Fruit fly (Drosophila melanogaster) whole organism, embryonic: ENCODE results near the gene Crg-1.
A peak's percentile ranks its signal among the peaks of the same experiment; 100 is the strongest.

Experiments used
- Adf1 ChIP-seq: fragments of 200-800 bp; sonication (Bioruptor generic); IDR thresholded peaks from 2 replicates; pipeline ENCODE4 v1.3.6; 2022; ENCODE audit warnings: missing biosample characterization, missing genetic modification characterization
- CG1233 ChIP-seq: fragments of 200-800 bp; sonication (Bioruptor generic); optimal IDR thresholded peaks from 4 replicates; lab custom pipeline; 2018; ENCODE audit warnings: missing biosample characterization, mild to moderate bottlenecking, missing genetic modification characterization
- CG12769 ChIP-seq: fragments of 200-800 bp; sonication (Bioruptor generic); optimal IDR thresholded peaks from 2 replicates; lab custom pipeline; 2019; ENCODE audit warnings: missing biosample characterization, mild to moderate bottlenecking, missing genetic modification characterization, moderate library complexity
- CG13287 ChIP-seq: fragments of 200-800 bp; sonication (Bioruptor generic); IDR thresholded peaks from 2 replicates; pipeline ENCODE4 v1.3.6; 2022; ENCODE audit warnings: missing biosample characterization, missing genetic modification characterization; ENCODE audit not compliant: partially characterized antibody
- CG13296 ChIP-seq: fragments of 200-800 bp; sonication (Bioruptor generic); optimal IDR thresholded peaks from 3 replicates; lab custom pipeline; 2018; ENCODE audit warnings: missing biosample characterization, mild to moderate bottlenecking, missing genetic modification characterization
- CG15696 ChIP-seq: fragments of 200-800 bp; sonication (Bioruptor generic); optimal IDR thresholded peaks from 2 replicates; lab custom pipeline; 2019; ENCODE audit warnings: missing biosample characterization, mild to moderate bottlenecking, missing genetic modification characterization, moderate library complexity
- CG18764 ChIP-seq: fragments of 200-800 bp; sonication (Bioruptor generic); optimal IDR thresholded peaks from 3 replicates; lab custom pipeline; 2016; ENCODE audit warnings: missing biosample characterization, missing genetic modification characterization
- CG2199 ChIP-seq: fragments of 200-800 bp; sonication (Bioruptor generic); IDR thresholded peaks from 3 replicates; pipeline ENCODE4 v1.3.6; 2022; ENCODE audit warnings: missing biosample characterization, missing genetic modification characterization
- CG2678 ChIP-seq: fragments of 200-800 bp; sonication (Bioruptor generic); optimal IDR thresholded peaks from 3 replicates; lab custom pipeline; 2019; ENCODE audit warnings: missing biosample characterization, mild to moderate bottlenecking, missing genetic modification characterization, moderate library complexity
- CG2712 ChIP-seq: fragments of 200-800 bp; optimal IDR thresholded peaks from 3 replicates; lab custom pipeline; 2019; ENCODE audit warnings: missing biosample characterization, mild to moderate bottlenecking, missing genetic modification characterization, moderate library complexity
- CG3407 ChIP-seq: fragments of 200-800 bp; sonication (Bioruptor generic); optimal IDR thresholded peaks from 2 replicates; lab custom pipeline; 2018; ENCODE audit warnings: missing biosample characterization, mild to moderate bottlenecking, missing genetic modification characterization
- CG6175 ChIP-seq: fragments of 200-800 bp; sonication (Bioruptor generic); IDR thresholded peaks from 3 replicates; pipeline ENCODE4 v1.3.6; 2022; ENCODE audit warnings: missing biosample characterization, missing genetic modification characterization
- CG7357 ChIP-seq: fragments of 200-800 bp; sonication (Bioruptor generic); IDR thresholded peaks from 3 replicates; pipeline ENCODE4 v1.3.6; 2022; ENCODE audit warnings: missing biosample characterization, missing genetic modification characterization
- CG7556 ChIP-seq: fragments of 200-800 bp; sonication (Bioruptor generic); optimal IDR thresholded peaks from 2 replicates; lab custom pipeline; 2017; ENCODE audit warnings: missing biosample characterization, mild to moderate bottlenecking, missing genetic modification characterization
- CG8290 ChIP-seq, 3 experiments: fragments of 200-800 bp; sonication (Bioruptor generic); optimal IDR thresholded peaks; 2 replicates each; lab custom pipeline; 2016 to 2019; ENCODE audit warnings: missing biosample characterization in 3 of 3, missing genetic modification characterization in 3 of 3, mild to moderate bottlenecking in 2 of 3, moderate library complexity in 1 of 3
- CG8388 ChIP-seq: fragments of 200-800 bp; sonication (Bioruptor generic); optimal IDR thresholded peaks from 2 replicates; lab custom pipeline; 2019; ENCODE audit warnings: missing biosample characterization, mild to moderate bottlenecking, missing genetic modification characterization, moderate library complexity
- CG8924 ChIP-seq: fragments of 200-800 bp; optimal IDR thresholded peaks from 3 replicates; lab custom pipeline; 2019; ENCODE audit warnings: missing biosample characterization, mild to moderate bottlenecking, missing genetic modification characterization, moderate library complexity
- CkIIα-i1 ChIP-seq: fragments of 200-800 bp; sonication (Bioruptor generic); IDR thresholded peaks from 2 replicates; pipeline ENCODE4 v1.3.6; 2022; ENCODE audit warnings: missing biosample characterization, missing genetic modification characterization
- D19B ChIP-seq: fragments of 200-800 bp; sonication (Bioruptor generic); optimal IDR thresholded peaks from 2 replicates; lab custom pipeline; 2017; ENCODE audit warnings: missing biosample characterization, mild to moderate bottlenecking, missing genetic modification characterization
- ERR ChIP-seq: fragments of 200-800 bp; sonication (Bioruptor generic); optimal IDR thresholded peaks from 2 replicates; lab custom pipeline; 2016; ENCODE audit warnings: missing biosample characterization, missing genetic modification characterization
- Fer2 ChIP-seq: fragments of 200-800 bp; sonication (Bioruptor generic); optimal IDR thresholded peaks from 2 replicates; lab custom pipeline; 2018; ENCODE audit warnings: missing biosample characterization, mild to moderate bottlenecking, missing genetic modification characterization, moderate library complexity
- Gsc ChIP-seq: fragments of 200-800 bp; sonication (Bioruptor generic); IDR thresholded peaks from 2 replicates; pipeline ENCODE4 v1.3.6; 2022; ENCODE audit warnings: missing biosample characterization, missing genetic modification characterization
- HLH3B ChIP-seq: fragments of 200-800 bp; sonication (Bioruptor generic); IDR thresholded peaks from 2 replicates; pipeline ENCODE4 v1.3.6; 2022; ENCODE audit warnings: missing biosample characterization, missing genetic modification characterization
- Neu2 ChIP-seq: fragments of 200-800 bp; sonication (Bioruptor generic); optimal IDR thresholded peaks from 3 replicates; lab custom pipeline; 2016; ENCODE audit warnings: missing biosample characterization, missing genetic modification characterization, borderline replicate concordance
- Pdp1 ChIP-seq, 2 experiments: fragments of 200-800 bp; sonication (Bioruptor generic); optimal IDR thresholded peaks; 3 replicates each; lab custom pipeline; 2016; ENCODE audit warnings: missing biosample characterization in 2 of 2, missing genetic modification characterization in 2 of 2, mild to moderate bottlenecking in 1 of 2, moderate library complexity in 1 of 2
- Six4 ChIP-seq: fragments of 200-800 bp; sonication (Bioruptor generic); optimal IDR thresholded peaks from 2 replicates; lab custom pipeline; 2016; ENCODE audit warnings: missing biosample characterization, missing genetic modification characterization
- Trl ChIP-seq, 3 experiments: fragments of >200 bp in 2 of 3; fragments of 200-800 bp in 1 of 3; sonication (Bioruptor generic) in 1 of 3; optimal IDR thresholded peaks; 2 replicates in 1 of 3; 3 replicates in 2 of 3; lab custom pipeline; 2016 to 2017; ENCODE audit warnings: missing biosample characterization in 1 of 3, missing genetic modification characterization in 1 of 3
- az2 ChIP-seq: fragments of 200-800 bp; sonication (Bioruptor generic); optimal IDR thresholded peaks from 3 replicates; lab custom pipeline; 2016; ENCODE audit warnings: missing biosample characterization, missing genetic modification characterization
- ci ChIP-seq: fragments of 200-800 bp; sonication (Bioruptor generic); IDR thresholded peaks from 3 replicates; pipeline ENCODE4 v1.3.6; 2022; ENCODE audit warnings: missing biosample characterization, missing genetic modification characterization
- cwo ChIP-seq: fragments of 200-800 bp; sonication (Bioruptor generic); optimal IDR thresholded peaks from 3 replicates; lab custom pipeline; 2017; ENCODE audit warnings: missing biosample characterization, missing genetic modification characterization, mild to moderate bottlenecking, moderate library complexity, missing genetic modification reagents
- dm ChIP-seq: fragments of 200-800 bp; sonication (Bioruptor generic); optimal IDR thresholded peaks from 3 replicates; lab custom pipeline; 2016; ENCODE audit warnings: missing biosample characterization, missing genetic modification characterization
- fd64A ChIP-seq: fragments of 200-800 bp; sonication (Bioruptor generic); optimal IDR thresholded peaks from 3 replicates; lab custom pipeline; 2018; ENCODE audit warnings: missing biosample characterization, mild to moderate bottlenecking, missing genetic modification characterization
- grau ChIP-seq: fragments of 200-800 bp; optimal IDR thresholded peaks from 3 replicates; lab custom pipeline; 2019; ENCODE audit warnings: missing biosample characterization, mild to moderate bottlenecking, missing genetic modification characterization, moderate library complexity
- hbn ChIP-seq: fragments of 200-800 bp; sonication (Bioruptor generic); IDR thresholded peaks from 2 replicates; pipeline ENCODE4 v1.3.6; 2022; ENCODE audit warnings: missing biosample characterization, missing genetic modification characterization; ENCODE audit not compliant: partially characterized antibody
- her ChIP-seq: fragments of 200-800 bp; sonication (Bioruptor generic); optimal IDR thresholded peaks from 2 replicates; lab custom pipeline; 2016; ENCODE audit warnings: missing biosample characterization, missing genetic modification characterization
- lbe ChIP-seq: fragments of 200-800 bp; sonication (Bioruptor generic); optimal IDR thresholded peaks from 2 replicates; lab custom pipeline; 2016; ENCODE audit warnings: missing biosample characterization, mild to moderate bottlenecking, missing genetic modification characterization
- lilli ChIP-seq: fragments of 200-800 bp; sonication (Bioruptor generic); optimal IDR thresholded peaks from 3 replicates; lab custom pipeline; 2016; ENCODE audit warnings: missing biosample characterization, missing genetic modification characterization
- odd ChIP-seq: fragments of 200-800 bp; sonication (Bioruptor generic); optimal IDR thresholded peaks from 2 replicates; lab custom pipeline; 2017; ENCODE audit warnings: missing biosample characterization, mild to moderate bottlenecking, missing genetic modification characterization
- onecut ChIP-seq: fragments of 200-800 bp; sonication (Bioruptor generic); IDR thresholded peaks from 2 replicates; pipeline ENCODE4 v1.3.6; 2022; ENCODE audit warnings: missing biosample characterization, missing genetic modification characterization
- p53 ChIP-seq: fragments of 200-800 bp; sonication (Bioruptor generic); optimal IDR thresholded peaks from 2 replicates; lab custom pipeline; 2016; ENCODE audit warnings: missing biosample characterization, missing genetic modification characterization
- phol ChIP-seq: fragments of 200-800 bp; sonication (Bioruptor generic); optimal IDR thresholded peaks from 3 replicates; lab custom pipeline; 2018; ENCODE audit warnings: missing biosample characterization, mild to moderate bottlenecking, missing genetic modification characterization, moderate library complexity
- pita ChIP-seq: fragments of 200-800 bp; sonication (Bioruptor generic); optimal IDR thresholded peaks from 2 replicates; lab custom pipeline; 2017; ENCODE audit warnings: missing biosample characterization, mild to moderate bottlenecking, missing genetic modification characterization
- pzg ChIP-seq: fragments of 200-800 bp; sonication (Bioruptor generic); optimal IDR thresholded peaks from 3 replicates; lab custom pipeline; 2018; ENCODE audit warnings: missing biosample characterization, mild to moderate bottlenecking, missing genetic modification characterization, moderate library complexity
- shn ChIP-seq: fragments of 200-800 bp; sonication (Bioruptor generic); optimal IDR thresholded peaks from 3 replicates; lab custom pipeline; 2016; ENCODE audit warnings: missing biosample characterization, missing genetic modification characterization
- sna ChIP-seq: fragments of 200-800 bp; sonication (Bioruptor generic); IDR thresholded peaks from 2 replicates; pipeline ENCODE4 v1.3.6; 2022; ENCODE audit warnings: missing biosample characterization, missing genetic modification characterization; ENCODE audit not compliant: partially characterized antibody
- trem ChIP-seq: fragments of 200-800 bp; optimal IDR thresholded peaks from 3 replicates; lab custom pipeline; 2019; ENCODE audit warnings: missing biosample characterization, mild to moderate bottlenecking, missing genetic modification characterization, moderate library complexity
- twi ChIP-seq: fragments of 200-800 bp; optimal IDR thresholded peaks from 2 replicates; lab custom pipeline; 2019; ENCODE audit warnings: missing biosample characterization, mild to moderate bottlenecking, missing genetic modification characterization, moderate library complexity
- wek ChIP-seq: fragments of 200-800 bp; sonication (Bioruptor generic); optimal IDR thresholded peaks from 3 replicates; lab custom pipeline; 2018; ENCODE audit warnings: missing biosample characterization, mild to moderate bottlenecking, missing genetic modification characterization, moderate library complexity
- zf30C ChIP-seq: fragments of 200-800 bp; sonication (Bioruptor generic); optimal IDR thresholded peaks from 3 replicates; lab custom pipeline; 2018; ENCODE audit warnings: missing biosample characterization, mild to moderate bottlenecking, missing genetic modification characterization
- zfh1 ChIP-seq: fragments of 200-800 bp; sonication (Bioruptor generic); IDR thresholded peaks from 3 replicates; pipeline ENCODE4 v1.3.6; 2022; ENCODE audit warnings: missing biosample characterization, missing genetic modification characterization

Gene Crg-1

dm6 chrX:3840962-3841361 is 47.9 kb downstream of the Crg-1 start (continued):
- TF ChIP-seq CG18764 (GFP tag; lab: Kevin White, UChicago) (no peak), phol (peak; percentile 78), ERR (no peak), p53 (GFP tag; lab: Kevin White, UChicago) (no peak), Gsc (GFP tag; lab: Robert Waterston, UW) (no peak), ci (0 out of 3 replicates have a peak, but pooled peaks have one; percentile 46), lilli (GFP tag; lab: Kevin White, UChicago) (no peak), CG8388 (GFP tag; lab: Kevin White, UChicago) (no peak), CG7556 (GFP tag; lab: Kevin White, UChicago) (no peak), CG2712 (tag; lab: Kevin White, UChicago) (no peak), twi (tag; lab: Kevin White, UChicago) (no peak), CG1233 (no peak), wek (GFP tag; lab: Kevin White, UChicago) (no peak), CG8290 (GFP tag; optimal IDR thresholded peaks at IDR 0.05; lab: Kevin White, UChicago) (no peak), CG8290 (tag; optimal IDR thresholded peaks at IDR 0.05; lab: Kevin White, UChicago) (no peak), Pdp1 (GFP tag; optimal IDR thresholded peaks at IDR 0.05; lab: Kevin White, UChicago) (no peak), hbn (no peak), CG12769 (tag; lab: Kevin White, UChicago) (no peak), Adf1 (peak; percentile 23; the same call in 1 of the 2 replicates), CG3407 (GFP tag; lab: Kevin White, UChicago) (no peak), CG2199 (GFP tag; lab: Robert Waterston, UW) (no peak), CkIIα-i1 (GFP tag; lab: Robert Waterston, UW) (no peak), HLH3B (GFP tag; lab: Robert Waterston, UW) (no peak), odd (GFP tag; lab: Kevin White, UChicago) (no peak), CG15696 (tag; lab: Kevin White, UChicago) (no peak), CG8924 (tag; lab: Kevin White, UChicago) (no peak), shn (GFP tag; lab: Kevin White, UChicago) (no peak), D19B (GFP tag; lab: Kevin White, UChicago) (no peak), lbe (GFP tag; lab: Kevin White, UChicago) (peak; percentile 70), sna (GFP tag; lab: Robert Waterston, UW) (no peak), Trl (optimal IDR thresholded peaks at IDR 0.05; lab: Kevin White, UChicago) (peak; percentile 52 to 68), Trl (GFP tag; optimal IDR thresholded peaks at IDR 0.05; lab: Kevin White, UChicago) (no peak), trem (tag; lab: Kevin White, UChicago) (no peak), Six4 (GFP tag; lab: Kevin White, UChicago) (no peak), CG7357 (GFP tag; lab: Robert Waterston, UW) (no peak), zf30C (GFP tag; lab: Kevin White, UChicago) (no peak), pita (no peak), onecut (no peak), CG13287 (GFP tag; lab: Robert Waterston, UW) (0 out of 2 replicates have a peak, but pooled peaks have one; percentile 8), CG13296 (GFP tag; lab: Kevin White, UChicago) (no peak), fd64A (GFP tag; lab: Kevin White, UChicago) (no peak), Fer2 (no peak), grau (no peak), az2 (no peak), pzg (GFP tag; lab: Kevin White, UChicago) (no peak), dm (GFP tag; lab: Kevin White, UChicago) (no peak), cwo (no peak), her (GFP tag; lab: Kevin White, UChicago) (no peak), Neu2 (GFP tag; lab: Kevin White, UChicago) (no peak), zfh1 (GFP tag; lab: Robert Waterston, UW) (no peak), CG6175 (GFP tag; lab: Robert Waterston, UW) (0 out of 3 replicates have a peak, but pooled peaks have one; percentile 44), CG2678 (no peak)
